Fruit fly (Drosophila melanogaster) S2 (cell line): ENCODE results near the gene TM9SF3.

Experiments used
- CG8478 ChIP-seq: fragments of >200 bp; optimal IDR thresholded peaks from 2 replicates; lab custom pipeline; 2018
- CTCF ChIP-seq, 2 experiments: fragments of >200 bp; optimal IDR thresholded peaks; 2 replicates each; lab custom pipeline; 2018

DNA sequence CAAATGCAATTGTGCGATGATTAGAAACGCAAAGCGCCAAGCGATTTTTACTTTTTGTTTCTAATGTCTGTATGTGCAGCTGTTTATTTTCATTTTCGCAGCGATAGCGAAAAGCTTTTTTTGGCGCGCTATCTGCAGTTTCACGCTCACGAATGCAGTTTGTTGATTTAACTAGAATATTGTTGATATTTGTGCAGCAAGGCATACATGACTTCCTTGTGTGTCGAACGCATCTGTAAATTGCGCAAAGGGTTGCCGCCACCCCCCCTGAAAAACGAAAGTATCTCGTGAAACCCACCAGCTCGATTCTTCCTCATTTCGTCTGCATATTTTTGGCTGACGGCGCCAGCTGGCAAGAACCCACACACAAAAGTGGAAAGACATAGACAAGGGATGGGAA, 37.8 kb upstream of the TM9SF3 start:
- TF ChIP-seq CG8478: no peak
- no peak for TF ChIP-seq CTCF (optimal IDR thresholded peaks at IDR 0.05; lab: Kevin White, UChicago)
